Worm (Caenorhabditis elegans) whole organism, L4 larva: ENCODE results near the gene K08D8.9.

Experiments used
- ZK546.5 ChIP-seq, 2 experiments: sonication (generic microtip); optimal IDR thresholded peaks; 2 replicates each; lab custom pipeline; 2017; ENCODE audit warnings: missing biosample characterization in 2 of 2, missing genetic modification characterization in 2 of 2
- aly-2 ChIP-seq: sonication (generic microtip); optimal IDR thresholded peaks from 2 replicates; lab custom pipeline; 2018; ENCODE audit warnings: missing biosample characterization, missing genetic modification characterization
- ama-1 ChIP-seq: fragments of 150-350 bp; optimal IDR thresholded peaks from 2 replicates; lab custom pipeline; 2014; ENCODE audit warnings: inconsistent platforms, mixed read lengths
- dpl-1 ChIP-seq: fragments of 150-350 bp; optimal IDR thresholded peaks from 2 replicates; lab custom pipeline; 2014; ENCODE audit warnings: missing biosample characterization, missing genetic modification reagents, missing genetic modification characterization
- dve-1 ChIP-seq: sonication (generic microtip); optimal IDR thresholded peaks from 2 replicates; lab custom pipeline; 2017; ENCODE audit warnings: antibody characterized with exemption, mild to moderate bottlenecking, missing genetic modification characterization, missing compliant biosample characterization; ENCODE audit not compliant: insufficient read depth
- egl-27 ChIP-seq: sonication (generic microtip); optimal IDR thresholded peaks from 3 replicates; lab custom pipeline; 2017; ENCODE audit warnings: missing biosample characterization, missing genetic modification reagents, missing genetic modification characterization
- egl-43 ChIP-seq: fragments of 200-800 bp; sonication (Bioruptor generic); IDR thresholded peaks from 2 replicates; pipeline ENCODE4 v1.3.6; 2022; ENCODE audit warnings: missing genetic modification reagents, missing genetic modification characterization, missing compliant biosample characterization
- jun-1 ChIP-seq: fragments of 150-350 bp; optimal IDR thresholded peaks from 2 replicates; lab custom pipeline; 2014; ENCODE audit warnings: missing biosample characterization, missing genetic modification reagents, missing genetic modification characterization
- mdl-1 ChIP-seq, 2 experiments: fragments of 150-350 bp in 1 of 2; sonication (generic microtip) in 1 of 2; optimal IDR thresholded peaks; 2 replicates each; lab custom pipeline; 2014 to 2017; ENCODE audit warnings: missing biosample characterization in 2 of 2, missing genetic modification characterization in 2 of 2
- nhr-237 ChIP-seq: sonication (generic microtip); optimal IDR thresholded peaks from 2 replicates; lab custom pipeline; 2017; ENCODE audit warnings: missing biosample characterization, missing genetic modification characterization
- nhr-77 ChIP-seq: fragments of 150-350 bp; optimal IDR thresholded peaks from 2 replicates; lab custom pipeline; 2014; ENCODE audit warnings: missing biosample characterization, missing genetic modification characterization
- zag-1 ChIP-seq: fragments of 150-350 bp; optimal IDR thresholded peaks from 2 replicates; lab custom pipeline; 2014; ENCODE audit warnings: missing biosample characterization, missing genetic modification characterization

DNA sequence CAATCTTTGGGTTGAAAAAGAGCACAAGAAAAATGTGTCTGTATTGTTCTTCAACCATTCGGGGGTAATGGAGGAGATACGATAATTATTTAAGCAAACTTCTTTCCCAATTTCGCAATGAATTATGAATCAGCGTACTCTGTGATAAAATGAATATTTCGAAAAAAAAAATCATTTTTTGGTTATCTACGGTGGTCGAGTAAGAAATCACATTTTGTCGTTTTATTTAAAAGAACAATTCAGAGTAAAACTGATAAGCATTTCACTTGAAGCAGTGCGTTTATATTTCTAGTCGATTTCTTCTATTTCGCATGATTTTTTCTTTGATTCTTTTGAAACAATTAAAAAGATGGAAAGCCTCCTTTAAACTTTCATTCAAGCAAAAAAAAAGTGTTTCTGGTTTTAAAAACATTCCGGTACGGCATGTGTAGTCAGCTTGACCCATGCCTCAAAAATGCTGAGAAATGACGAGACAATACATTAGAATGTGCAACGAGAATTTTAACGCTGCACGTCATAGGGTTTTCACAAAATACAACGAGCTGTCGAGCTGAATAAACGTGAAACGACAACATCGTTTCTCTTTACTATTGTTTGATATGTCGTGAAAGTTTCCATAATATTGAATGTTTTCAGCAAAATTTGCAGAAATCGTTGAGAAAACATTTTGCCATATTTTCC lies 3.1 kb downstream of the K08D8.9 start, which contains the start of gene K08D8.2:
- TF ChIP-seq ZK546.5 (tag; optimal IDR thresholded peaks at IDR 0.05; lab: Kevin White, UChicago) (no peak), ama-1 (no peak), dve-1 (tag; lab: Kevin White, UChicago) (no peak), mdl-1 (tag; optimal IDR thresholded peaks at IDR 0.05; lab: Kevin White, UChicago) (no peak), egl-43 (GFP tag; lab: Robert Waterston, UW) (no peak), zag-1 (tag; lab: Kevin White, UChicago) (no peak), jun-1 (no peak), nhr-77 (tag; lab: Kevin White, UChicago) (no peak), egl-27 (no peak), nhr-237 (tag; lab: Kevin White, UChicago) (no peak), dpl-1 (GFP tag; lab: Kevin White, UChicago) (no peak), aly-2 (tag; lab: Kevin White, UChicago) (no peak)
